Worm (Caenorhabditis elegans) whole organism, midembryonic: Measurements from ENCODE around the gene szy-20.

Source experiments
- T22C8.4 ChIP-seq: fragments of 200-800 bp; sonication (Bioruptor generic); IDR thresholded peaks from 2 replicates; pipeline ENCODE4 v1.3.6; 2022; ENCODE audit warnings: missing genetic modification characterization, missing compliant biosample characterization
- cog-1 ChIP-seq: sonication (generic microtip); optimal IDR thresholded peaks from 2 replicates; lab custom pipeline; 2016; ENCODE audit warnings: missing genetic modification characterization, missing compliant biosample characterization
- flt-1 ChIP-seq: fragments of 200-800 bp; sonication (Bioruptor generic); IDR thresholded peaks from 2 replicates; pipeline ENCODE4 v1.3.6; 2022; ENCODE audit warnings: missing genetic modification characterization, missing compliant biosample characterization
- klf-2 ChIP-seq: fragments of 200-800 bp; sonication (Bioruptor generic); conservative IDR thresholded peaks from 2 replicates; pipeline ENCODE4 v1.3.6; 2022; ENCODE audit warnings: missing genetic modification reagents, missing genetic modification characterization, missing compliant biosample characterization
- med-1 ChIP-seq: sonication (generic microtip); optimal IDR thresholded peaks from 2 replicates; lab custom pipeline; 2017; ENCODE audit warnings: missing genetic modification characterization, mild to moderate bottlenecking, missing compliant biosample characterization, antibody characterized with exemption, missing genetic modification reagents; ENCODE audit not compliant: insufficient read depth
- ref-1 ChIP-seq: fragments of 200-800 bp; sonication (Bioruptor generic); conservative IDR thresholded peaks from 2 replicates; pipeline ENCODE4 v1.3.6; 2022; ENCODE audit warnings: missing genetic modification reagents, missing genetic modification characterization, missing compliant biosample characterization
- tab-1 ChIP-seq: fragments of 200-800 bp; sonication (Bioruptor generic); IDR thresholded peaks from 2 replicates; pipeline ENCODE4 v1.3.6; 2022; ENCODE audit warnings: missing genetic modification characterization, missing compliant biosample characterization
- ztf-23 ChIP-seq: fragments of 200-800 bp; sonication (Bioruptor generic); IDR thresholded peaks from 2 replicates; pipeline ENCODE4 v1.3.6; 2022; ENCODE audit warnings: missing genetic modification reagents, missing genetic modification characterization, missing compliant biosample characterization
- ztf-29 ChIP-seq: fragments of 200-800 bp; sonication (Bioruptor generic); IDR thresholded peaks from 2 replicates; pipeline ENCODE4 v1.3.6; 2022; ENCODE audit warnings: missing genetic modification reagents, missing genetic modification characterization, missing compliant biosample characterization

Gene szy-20

ce11 chrII:9001743-9002222 lies 32.6 kb upstream of the szy-20 start, which contains the start of gene F44G4.6:
TSS of gene F44G4.6 (minus strand) at chrII:9001793.
- TF ChIP-seq med-1 (no peak), cog-1 (tag; lab: Kevin White, UChicago) (no peak), T22C8.4 (GFP tag; lab: Robert Waterston, UW) (no peak)

ce11 chrII:9000331-9000730 lies 31.2 kb upstream of the szy-20 start, which contains the start of gene F44G4.5:
TSS of gene F44G4.5 (minus strand) at chrII:9000431.
- no peak for TF ChIP-seq tab-1 (GFP tag; lab: Robert Waterston, UW)
- TF ChIP-seq ztf-29 (GFP tag; lab: Robert Waterston, UW) = no peak
- no peak for TF ChIP-seq med-1
- TF ChIP-seq ztf-23 (GFP tag; lab: Robert Waterston, UW) = no peak
- no peak for TF ChIP-seq klf-2 (GFP tag; lab: Robert Waterston, UW)
- TF ChIP-seq ref-1 (GFP tag; lab: Robert Waterston, UW) = no peak
- TF ChIP-seq flt-1 = no peak
- no peak for TF ChIP-seq T22C8.4 (GFP tag; lab: Robert Waterston, UW)
- no peak for TF ChIP-seq cog-1 (tag; lab: Kevin White, UChicago)

ce11 chrII:8997479-8997878 lies 28.3 kb upstream of the szy-20 start, which contains the start of the genes F44G4.3 and tdp-1:
TSS of gene F44G4.3 (minus strand) at chrII:8997662.
TSS of gene tdp-1 (plus strand) at chrII:8997825.
- no peak for TF ChIP-seq flt-1
- TF ChIP-seq ztf-23 (GFP tag; lab: Robert Waterston, UW) = no peak
- no peak for TF ChIP-seq cog-1 (tag; lab: Kevin White, UChicago)

- TF ChIP-seq flt-1 (no peak), ztf-23 (GFP tag; lab: Robert Waterston, UW) (no peak), ztf-29 (GFP tag; lab: Robert Waterston, UW) (no peak), med-1 (no peak), tab-1 (GFP tag; lab: Robert Waterston, UW) (no peak), T22C8.4 (GFP tag; lab: Robert Waterston, UW) (no peak), klf-2 (GFP tag; lab: Robert Waterston, UW) (no peak), ref-1 (GFP tag; lab: Robert Waterston, UW) (no peak), cog-1 (tag; lab: Kevin White, UChicago) (no peak)
These were observed 26.9 kb upstream of the szy-20 start, which contains the start of gene ndub-2 for ce11 chrII:8996064-8996463. TSS of gene ndub-2 (plus strand) at chrII:8996364.

ce11 chrII:8994336-8994735 lies 25.2 kb upstream of the szy-20 start, which contains the start of gene F44G4.1:
TSS of gene F44G4.1 (plus strand) at chrII:8994636.
- TF ChIP-seq T22C8.4 (GFP tag; lab: Robert Waterston, UW) = no peak
- TF ChIP-seq ref-1 (GFP tag; lab: Robert Waterston, UW) = no peak
- no peak for TF ChIP-seq tab-1 (GFP tag; lab: Robert Waterston, UW)
- TF ChIP-seq med-1 = no peak

ce11 chrII:8992780-8993179 lies 23.6 kb upstream of the szy-20 start, which contains the start of gene ooc-5:
TSS of gene ooc-5 (plus strand) at chrII:8993160.
- no peak for TF ChIP-seq ref-1 (GFP tag; lab: Robert Waterston, UW)
- TF ChIP-seq ztf-29 (GFP tag; lab: Robert Waterston, UW) = no peak
- TF ChIP-seq klf-2 (GFP tag; lab: Robert Waterston, UW) = no peak
- no peak for TF ChIP-seq cog-1 (tag; lab: Kevin White, UChicago)
- no peak for TF ChIP-seq T22C8.4 (GFP tag; lab: Robert Waterston, UW)
- no peak for TF ChIP-seq flt-1
- no peak for TF ChIP-seq tab-1 (GFP tag; lab: Robert Waterston, UW)
- TF ChIP-seq med-1 = no peak
- no peak for TF ChIP-seq ztf-23 (GFP tag; lab: Robert Waterston, UW)

ce11 chrII:8991602-8992001 lies 22.5 kb upstream of the szy-20 start:
- TF ChIP-seq tab-1 (GFP tag; lab: Robert Waterston, UW) = no peak
- no peak for TF ChIP-seq ztf-23 (GFP tag; lab: Robert Waterston, UW)
- TF ChIP-seq ztf-29 (GFP tag; lab: Robert Waterston, UW) = no peak
- TF ChIP-seq T22C8.4 (GFP tag; lab: Robert Waterston, UW) = no peak
- TF ChIP-seq flt-1 = no peak
- TF ChIP-seq cog-1 (tag; lab: Kevin White, UChicago) = no peak
- no peak for TF ChIP-seq med-1

ce11 chrII:8990267-8990666 lies 21.1 kb upstream of the szy-20 start:
- TF ChIP-seq ref-1 (GFP tag; lab: Robert Waterston, UW) (no peak), flt-1 (no peak), T22C8.4 (GFP tag; lab: Robert Waterston, UW) (no peak), cog-1 (tag; lab: Kevin White, UChicago) (no peak), tab-1 (GFP tag; lab: Robert Waterston, UW) (no peak), ztf-23 (GFP tag; lab: Robert Waterston, UW) (no peak), med-1 (no peak), ztf-29 (GFP tag; lab: Robert Waterston, UW) (no peak), klf-2 (GFP tag; lab: Robert Waterston, UW) (no peak)

- TF ChIP-seq cog-1 (tag; lab: Kevin White, UChicago) (no peak), ref-1 (GFP tag; lab: Robert Waterston, UW) (no peak), flt-1 (no peak), klf-2 (GFP tag; lab: Robert Waterston, UW) (no peak), ztf-23 (GFP tag; lab: Robert Waterston, UW) (no peak), ztf-29 (GFP tag; lab: Robert Waterston, UW) (no peak), T22C8.4 (GFP tag; lab: Robert Waterston, UW) (no peak), med-1 (no peak), tab-1 (GFP tag; lab: Robert Waterston, UW) (no peak)
These were observed 20.3 kb upstream of the szy-20 start, which contains the start of gene C18E9.9 for ce11 chrII:8989444-8989843. TSS of gene C18E9.9 (minus strand) at chrII:8989544.

ce11 chrII:8987962-8988361 lies 18.8 kb upstream of the szy-20 start, which contains the start of gene C18E9.8:
TSS of gene C18E9.8 (minus strand) at chrII:8988062.
- TF ChIP-seq ref-1 (GFP tag; lab: Robert Waterston, UW) (no peak), tab-1 (GFP tag; lab: Robert Waterston, UW) (no peak), klf-2 (GFP tag; lab: Robert Waterston, UW) (no peak), med-1 (no peak), flt-1 (no peak), T22C8.4 (GFP tag; lab: Robert Waterston, UW) (no peak), cog-1 (tag; lab: Kevin White, UChicago) (no peak), ztf-23 (GFP tag; lab: Robert Waterston, UW) (no peak), ztf-29 (GFP tag; lab: Robert Waterston, UW) (no peak)
